Worm (Caenorhabditis elegans) whole organism, early embryonic: ENCODE data around the gene C06E1.1.

ENCODE experiments used
- F13C5.2 ChIP-seq: sonication (generic microtip); optimal IDR thresholded peaks from 2 replicates; lab custom pipeline; 2017; ENCODE audit warnings: mild to moderate bottlenecking, missing genetic modification characterization, inconsistent platforms, missing compliant biosample characterization
- aly-1 ChIP-seq: sonication (generic microtip); optimal IDR thresholded peaks from 2 replicates; lab custom pipeline; 2016; ENCODE audit warnings: missing genetic modification characterization, missing compliant biosample characterization
- ama-1 ChIP-seq: fragments of 150-350 bp; optimal IDR thresholded peaks from 2 replicates; lab custom pipeline; 2014
- ets-7 ChIP-seq: sonication (generic microtip); optimal IDR thresholded peaks from 2 replicates; lab custom pipeline; 2016; ENCODE audit warnings: missing genotype, missing genetic modification characterization, missing compliant biosample characterization
- flt-1 ChIP-seq: fragments of 200-800 bp; sonication (Bioruptor generic); IDR thresholded peaks from 2 replicates; pipeline ENCODE4 v1.3.6; 2022; ENCODE audit warnings: missing genetic modification characterization, missing compliant biosample characterization
- hmbx-1 ChIP-seq: sonication (generic microtip); optimal IDR thresholded peaks from 2 replicates; lab custom pipeline; 2016; ENCODE audit warnings: mild to moderate bottlenecking, missing genetic modification characterization, missing compliant biosample characterization
- pes-1 ChIP-seq: fragments of 200-800 bp; sonication (Bioruptor generic); IDR thresholded peaks from 2 replicates; pipeline ENCODE4 v1.3.6; 2022; ENCODE audit warnings: missing genetic modification reagents, missing genetic modification characterization, missing compliant biosample characterization
- scrt-1 ChIP-seq: fragments of 200-800 bp; sonication (Bioruptor generic); IDR thresholded peaks from 2 replicates; pipeline ENCODE4 v1.3.6; 2022; ENCODE audit warnings: missing genetic modification characterization, missing compliant biosample characterization
- tra-4 ChIP-seq: sonication (generic microtip); optimal IDR thresholded peaks from 2 replicates; lab custom pipeline; 2017; ENCODE audit warnings: missing genetic modification characterization, missing compliant biosample characterization

DNA sequence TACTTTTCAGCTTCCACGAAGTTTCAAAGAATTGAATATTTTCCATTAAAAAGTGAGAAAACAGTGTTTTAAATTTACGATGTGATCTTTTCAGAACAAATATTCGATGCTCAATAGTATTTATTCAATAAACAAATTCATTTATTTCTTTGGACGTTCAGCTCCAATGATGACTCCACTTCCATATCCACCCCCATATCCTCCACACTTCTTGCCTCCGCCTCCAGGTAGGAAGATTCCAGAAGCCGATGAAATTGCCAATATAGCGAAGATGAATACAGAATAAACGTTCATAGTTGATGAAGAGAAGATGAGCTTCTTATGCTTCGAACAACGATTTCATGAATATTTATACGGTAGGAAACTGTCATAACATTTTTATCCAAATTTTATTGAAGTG is 16.4 kb upstream of the C06E1.1 start, which contains the start of gene fip-3:
- TF ChIP-seq ets-7 (tag; lab: Kevin White, UChicago): no peak
- no peak for TF ChIP-seq scrt-1 (GFP tag; lab: Robert Waterston, UW)
- TF ChIP-seq ama-1 (lab: Kevin White, UChicago): no peak
- TF ChIP-seq F13C5.2 (tag; lab: Kevin White, UChicago): no peak
- TF ChIP-seq flt-1 (GFP tag; lab: Robert Waterston, UW): no peak
- TF ChIP-seq aly-1 (tag; lab: Kevin White, UChicago): no peak
- TF ChIP-seq hmbx-1 (tag; lab: Kevin White, UChicago): no peak
- TF ChIP-seq pes-1: no peak
- no peak for TF ChIP-seq tra-4 (tag; lab: Kevin White, UChicago)
